Worm (Caenorhabditis elegans): Measurements from ENCODE around the gene F52H3.11.

- TF ChIP-seq ceh-82 (tag; optimal IDR thresholded peaks at IDR 0.05) (no peak), fos-1 (tag; optimal IDR thresholded peaks at IDR 0.05) (no peak), lin-13 (GFP tag; optimal IDR thresholded peaks at IDR 0.05) (no peak), sptf-1 (tag; optimal IDR thresholded peaks at IDR 0.05) (no peak), nhr-237 (tag; optimal IDR thresholded peaks at IDR 0.05) (no peak), efl-1 (optimal IDR thresholded peaks at IDR 0.05) (no peak), efl-1 (GFP tag; optimal IDR thresholded peaks at IDR 0.05 in 1 of 2) (peak in 1 of 2 experiments; percentile 79), nhr-12 (tag; optimal IDR thresholded peaks at IDR 0.05) (no peak), unc-130 (tag; optimal IDR thresholded peaks at IDR 0.05) (no peak), hlh-17 (GFP tag; optimal IDR thresholded peaks at IDR 0.05; ENCODE audit: borderline replicate concordance) (no peak), fkh-4 (tag; optimal IDR thresholded peaks at IDR 0.05; ENCODE audit: borderline replicate concordance) (no peak), nhr-28 (tag; optimal IDR thresholded peaks at IDR 0.05) (no peak)
Measured at ce11 chrII:10093120-10093519, 48.2 kb upstream of the F52H3.11 start.

Data from whole organism, L1 larva.